Worm (Caenorhabditis elegans): ENCODE measurements around the gene urb-1.

DNA sequence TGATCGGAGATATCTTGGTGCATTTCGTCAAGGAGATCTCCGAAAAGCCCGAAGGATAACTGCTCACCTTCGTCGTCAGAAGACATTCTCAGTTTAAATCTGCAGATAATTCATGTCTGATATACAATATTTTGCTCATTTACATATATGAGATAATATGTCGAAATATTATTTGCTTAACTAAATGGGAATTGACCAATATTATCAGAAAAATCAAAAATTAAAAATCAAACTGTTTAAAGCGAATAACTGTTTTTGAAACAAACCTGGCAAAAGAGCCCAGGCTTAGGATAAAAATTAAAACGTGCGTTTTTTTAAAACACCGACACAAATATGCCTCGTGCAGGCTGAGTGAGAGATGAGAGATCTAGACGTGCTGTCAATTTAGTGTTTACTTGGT, 17.7 kb upstream of the urb-1 start, which contains the start of gene T05H4.15:
- TF ChIP-seq tab-1 (GFP tag; IDR thresholded peaks at IDR 0.05) (no peak), med-1 (GFP tag; optimal IDR thresholded peaks at IDR 0.05; ENCODE audit: insufficient read depth) (no peak), klf-2 (GFP tag; conservative IDR thresholded peaks at IDR 0.05) (no peak), ztf-29 (GFP tag; IDR thresholded peaks at IDR 0.05) (no peak)
